Worm (Caenorhabditis elegans) whole organism, L4/young adult: ENCODE measurements around the gene Y62H9A.15.

ENCODE experiments used
- dao-5 ChIP-seq: sonication (generic microtip); optimal IDR thresholded peaks from 2 replicates; lab custom pipeline; 2016; ENCODE audit warnings: missing genotype, missing genetic modification characterization, moderate library complexity, missing compliant biosample characterization
- him-1 ChIP-seq: sonication (generic microtip); optimal IDR thresholded peaks from 2 replicates; lab custom pipeline; 2016; ENCODE audit warnings: missing genotype, missing genetic modification reagents, missing genetic modification characterization, missing compliant biosample characterization

ce11 chrX:11917994-11918393, 8.0 kb upstream of the Y62H9A.15 start, which contains the start of gene Y62H9A.16:
- TF ChIP-seq him-1 (tag; lab: Kevin White, UChicago): no peak
- no peak for TF ChIP-seq dao-5
